Fruit fly (Drosophila melanogaster) whole organism, adult: ENCODE results near the gene CG31140.

Experiments used
- CG11617 ChIP-seq: fragments of 200-800 bp; sonication (Bioruptor generic); optimal IDR thresholded peaks from 2 replicates; lab custom pipeline; 2017; ENCODE audit warnings: mild to moderate bottlenecking, missing biosample characterization, missing genetic modification reagents, missing genetic modification characterization
- CG14711 ChIP-seq: fragments of 200-800 bp; sonication (Bioruptor generic); optimal IDR thresholded peaks from 2 replicates; lab custom pipeline; 2018; ENCODE audit warnings: missing biosample characterization, mild to moderate bottlenecking, missing genetic modification characterization, moderate library complexity
- CG7101 ChIP-seq: fragments of 200-800 bp; sonication (Bioruptor generic); optimal IDR thresholded peaks from 2 replicates; lab custom pipeline; 2018; ENCODE audit warnings: missing biosample characterization, mild to moderate bottlenecking, missing genetic modification characterization, moderate library complexity
- Clk ChIP-seq: fragments of 200-800 bp; sonication (Bioruptor generic); optimal IDR thresholded peaks from 2 replicates; lab custom pipeline; 2017; ENCODE audit warnings: missing biosample characterization, missing genetic modification characterization
- Hr96 ChIP-seq: fragments of 200-800 bp; sonication (Bioruptor generic); optimal IDR thresholded peaks from 2 replicates; lab custom pipeline; 2016; ENCODE audit warnings: missing biosample characterization, missing genetic modification characterization
- cnc ChIP-seq, 2 experiments: fragments of >200 bp; optimal IDR thresholded peaks; 2 replicates each; lab custom pipeline; 2017
- kay ChIP-seq: fragments of 200-800 bp; sonication (Bioruptor generic); peaks from one replicate; lab custom pipeline; 2016; ENCODE audit warnings: missing biosample characterization, missing genetic modification characterization, borderline replicate concordance
- tj ChIP-seq: fragments of 200-800 bp; sonication (Bioruptor generic); optimal IDR thresholded peaks from 3 replicates; lab custom pipeline; 2017; ENCODE audit warnings: missing biosample characterization, mild to moderate bottlenecking, missing genetic modification characterization, moderate library complexity

DNA sequence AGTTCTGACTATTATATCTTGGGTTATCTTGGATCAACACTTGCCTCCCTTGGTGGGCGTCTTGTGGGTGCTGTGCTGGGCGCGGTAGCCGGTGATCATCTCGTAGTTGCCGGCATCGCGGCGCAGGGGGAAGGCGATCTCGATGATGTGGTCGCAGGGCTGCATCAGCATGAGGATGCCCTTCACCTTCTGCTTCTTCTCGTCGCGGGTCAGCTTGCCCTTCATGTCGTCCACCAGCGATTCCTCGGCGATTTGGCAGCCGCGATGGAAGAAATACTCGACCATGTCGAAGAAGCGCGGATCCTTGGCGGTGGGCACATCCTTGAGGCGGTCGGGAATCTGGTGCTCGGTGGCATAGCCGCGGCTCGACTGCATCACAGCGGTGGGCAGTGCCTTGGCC lies 20.4 kb upstream of the CG31140 start:
- TF ChIP-seq Hr96 (GFP tag; lab: Kevin White, UChicago): no peak
- TF ChIP-seq CG11617 (GFP tag; lab: Kevin White, UChicago): no peak
- TF ChIP-seq cnc (optimal IDR thresholded peaks at IDR 0.05; lab: Kevin White, UChicago): no peak
- no peak for TF ChIP-seq Clk (GFP tag; lab: Kevin White, UChicago)
- TF ChIP-seq kay: no peak
- no peak for TF ChIP-seq CG7101 (tag; lab: Kevin White, UChicago)
- no peak for TF ChIP-seq CG14711
- no peak for TF ChIP-seq tj
